Worm (Caenorhabditis elegans): ENCODE results near the gene W07G1.7.

Gene W07G1.7

ce11 chrII:13966242-13966641, at the start of gene W07G1.7:
TSS of gene W07G1.7 (minus strand) at chrII:13966342.
- no peak for TF ChIP-seq attf-4 (tag; optimal IDR thresholded peaks at IDR 0.05)
- no peak for TF ChIP-seq Y5F2A.4 (GFP tag; optimal IDR thresholded peaks at IDR 0.05)
- no peak for TF ChIP-seq ceh-32 (tag; optimal IDR thresholded peaks at IDR 0.05; ENCODE audit: poor library complexity)
- no peak for TF ChIP-seq unc-39 (tag; optimal IDR thresholded peaks at IDR 0.05)
- no peak for TF ChIP-seq zfp-3 (GFP tag; conservative IDR thresholded peaks at IDR 0.05)
- TF ChIP-seq ztf-7 (tag; optimal IDR thresholded peaks at IDR 0.05): no peak

- TF ChIP-seq nhr-48 (tag; optimal IDR thresholded peaks at IDR 0.05) (no peak), snpc-1.2 (GFP tag; IDR thresholded peaks at IDR 0.05) (no peak), aha-1 (tag) (peak; percentile 93), ama-1 (optimal IDR thresholded peaks at IDR 0.05) (no peak), mdt-29 (GFP tag; IDR thresholded peaks at IDR 0.05) (no peak), F44E2.7 (GFP tag; IDR thresholded peaks at IDR 0.05) (0 out of 2 replicates have a peak, but pooled peaks have one; percentile 29)
These were observed 48.5 kb upstream of the W07G1.7 start for ce11 chrII:14014637-14015036.

ce11 chrII:14010656-14011376, 44.7 kb upstream of the W07G1.7 start, which contains the start of gene F01D5.8:
TSS of gene F01D5.8 (plus strand) at chrII:14010706.
- TF ChIP-seq dmd-9 (GFP tag; IDR thresholded peaks at IDR 0.05) (no peak), D1046.2 (GFP tag; IDR thresholded peaks at IDR 0.05) (no peak), ceh-82 (tag; optimal IDR thresholded peaks at IDR 0.05) (no peak), php-3 (GFP tag; IDR thresholded peaks at IDR 0.05) (no peak), cey-2 (tag; optimal IDR thresholded peaks at IDR 0.05; ENCODE audit: borderline replicate concordance, insufficient read depth) (no peak), pqm-1 (tag; optimal IDR thresholded peaks at IDR 0.05) (peak; percentile 80), ceh-62 (tag; optimal IDR thresholded peaks at IDR 0.05) (no peak), snpc-1.2 (GFP tag; IDR thresholded peaks at IDR 0.05) (no peak), hlh-11 (tag; optimal IDR thresholded peaks at IDR 0.05) (peak; percentile 7), daf-12 (tag; optimal IDR thresholded peaks at IDR 0.05) (no peak), lin-29 (GFP tag; IDR thresholded peaks at IDR 0.05) (no peak), nhr-48 (tag; optimal IDR thresholded peaks at IDR 0.05) (no peak), lin-13 (GFP tag; optimal IDR thresholded peaks at IDR 0.05) (peak; percentile 63), egl-43 (GFP tag; IDR thresholded peaks at IDR 0.05) (0 out of 2 replicates have a peak, but pooled peaks have one; percentile 30), zfp-3 (GFP tag; conservative IDR thresholded peaks at IDR 0.05) (0 out of 2 replicates have a peak, but pooled peaks have one; percentile 18), unc-62 (GFP tag; optimal IDR thresholded peaks at IDR 0.05 in 1 of 2) (peak in 1 of 2 experiments; percentile 58), unc-62 (tag; optimal IDR thresholded peaks at IDR 0.05) (no peak), nhr-42 (GFP tag; IDR thresholded peaks at IDR 0.05) (0 out of 2 replicates have a peak, but pooled peaks have one; percentile 52), zfp-2 (tag; optimal IDR thresholded peaks at IDR 0.05) (no peak), dmd-6 (GFP tag; IDR thresholded peaks at IDR 0.05) (peak; percentile 14; the same call in 1 of the 2 replicates), dve-1 (tag; optimal IDR thresholded peaks at IDR 0.05; ENCODE audit: insufficient read depth) (peak; percentile 4), T26A8.4 (GFP tag; IDR thresholded peaks at IDR 0.05) (no peak), spr-3 (GFP tag; optimal IDR thresholded peaks at IDR 0.05) (no peak), daf-16 (GFP tag; optimal IDR thresholded peaks at IDR 0.05) (no peak), daf-16 (tag; optimal IDR thresholded peaks at IDR 0.05) (peak; percentile 45), lin-38 (GFP tag; IDR thresholded peaks at IDR 0.05) (no peak), nhr-28 (tag; optimal IDR thresholded peaks at IDR 0.05) (peak; percentile 41)

ce11 chrII:14008359-14008758, 42.2 kb upstream of the W07G1.7 start, which contains the start of gene F01D5.7:
TSS of gene F01D5.7 (plus strand) at chrII:14008659.
- no peak for TF ChIP-seq spr-3 (GFP tag; optimal IDR thresholded peaks at IDR 0.05)
- no peak for TF ChIP-seq zfp-3 (GFP tag; conservative IDR thresholded peaks at IDR 0.05)
- no peak for TF ChIP-seq hlh-30 (tag; optimal IDR thresholded peaks at IDR 0.05; ENCODE audit: insufficient read depth)
- no peak for TF ChIP-seq attf-4 (tag; optimal IDR thresholded peaks at IDR 0.05)
- TF ChIP-seq nhr-10 (tag; optimal IDR thresholded peaks at IDR 0.05): no peak
- TF ChIP-seq lim-7 (GFP tag; IDR thresholded peaks at IDR 0.05): no peak
- TF ChIP-seq nhr-41 (GFP tag; IDR thresholded peaks at IDR 0.05): no peak
- no peak for TF ChIP-seq F49E8.2 (tag; optimal IDR thresholded peaks at IDR 0.05; ENCODE audit: borderline replicate concordance)
- no peak for TF ChIP-seq ceh-44 (GFP tag; IDR thresholded peaks at IDR 0.05)

All from whole organism, L4 larva.